Fruit fly (Drosophila melanogaster): Measurements from ENCODE around the gene Vm26Aa.

DNA sequence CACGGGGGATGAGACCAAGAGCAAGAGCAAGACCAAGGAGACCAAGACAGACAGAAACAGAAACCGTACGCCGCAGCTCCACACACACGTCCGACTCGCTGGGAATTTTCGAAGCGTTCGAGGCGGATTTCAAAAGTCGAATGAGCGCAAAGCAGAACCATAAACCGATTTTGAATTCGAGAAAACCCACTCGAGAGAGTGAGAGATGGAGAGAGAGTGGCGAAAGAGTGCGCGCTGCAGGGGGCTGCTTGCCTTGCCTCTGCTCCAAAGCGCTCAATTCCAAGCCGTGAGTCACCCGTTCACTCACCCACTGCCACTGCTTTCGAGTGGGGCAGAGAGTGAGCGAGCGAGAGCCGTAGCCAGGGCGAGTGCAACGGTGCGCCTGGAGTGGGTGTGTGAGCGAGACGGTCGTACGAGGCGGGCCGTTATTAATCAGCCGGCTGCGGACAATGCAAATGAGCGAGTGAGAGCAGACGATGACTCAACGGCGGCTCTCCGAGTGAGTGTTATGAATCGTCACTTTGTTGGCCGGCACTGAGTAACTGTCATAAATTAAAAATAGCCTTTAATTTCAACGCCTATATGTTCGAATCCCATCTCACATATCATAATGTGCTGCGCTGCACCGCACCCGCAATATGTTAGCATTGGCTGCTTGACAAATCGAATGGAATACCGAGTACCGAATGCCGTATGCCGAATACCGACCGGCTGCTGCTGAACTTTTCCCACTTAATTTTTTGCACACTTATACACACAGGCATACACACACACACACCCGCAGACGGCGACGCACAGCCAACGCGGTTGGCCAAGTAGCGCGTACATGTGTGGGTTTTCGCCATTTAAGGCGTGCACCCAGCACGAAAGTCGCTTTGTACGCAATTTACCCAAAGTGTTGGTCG is 20.1 kb upstream of the Vm26Aa start:
- no peak for TF ChIP-seq cnc (optimal IDR thresholded peaks at IDR 0.05)
- TF ChIP-seq bab1 (GFP tag; optimal IDR thresholded peaks at IDR 0.05): peak; percentile 78
- TF ChIP-seq cic (GFP tag; optimal IDR thresholded peaks at IDR 0.05): peak; percentile 5
- peak; percentile 46 for TF ChIP-seq Hr96 (GFP tag; optimal IDR thresholded peaks at IDR 0.05)
- peak; percentile 27 for TF ChIP-seq CG33017 (tag; optimal IDR thresholded peaks at IDR 0.05)
- TF ChIP-seq kay (GFP tag; ENCODE audit: borderline replicate concordance): peak; percentile 100

Measured in whole organism, adult.